Fruit fly (Drosophila melanogaster) whole organism, embryonic: ENCODE results near the gene Rtca.

Experiments used
- ATbp ChIP-seq: fragments of 200-800 bp; sonication (Bioruptor generic); optimal IDR thresholded peaks from 2 replicates; lab custom pipeline; 2017; ENCODE audit warnings: missing biosample characterization, mild to moderate bottlenecking, missing genetic modification characterization, missing genetic modification reagents
- CG10147 ChIP-seq: fragments of 200-800 bp; sonication (Bioruptor generic); optimal IDR thresholded peaks from 2 replicates; lab custom pipeline; 2019; ENCODE audit warnings: missing biosample characterization, mild to moderate bottlenecking, missing genetic modification characterization, moderate library complexity
- CG11504 ChIP-seq: fragments of 200-800 bp; sonication (Bioruptor generic); optimal IDR thresholded peaks from 3 replicates; lab custom pipeline; 2019; ENCODE audit warnings: missing biosample characterization, mild to moderate bottlenecking, missing genetic modification characterization, moderate library complexity
- CG12155 ChIP-seq: fragments of 200-800 bp; sonication (Bioruptor generic); optimal IDR thresholded peaks from 3 replicates; lab custom pipeline; 2016; ENCODE audit warnings: missing biosample characterization, missing genetic modification characterization
- CG14965 ChIP-seq: fragments of 200-800 bp; sonication (Bioruptor generic); optimal IDR thresholded peaks from 2 replicates; lab custom pipeline; 2016; ENCODE audit warnings: missing biosample characterization, missing genetic modification characterization, borderline replicate concordance
- CG15073 ChIP-seq: fragments of 200-800 bp; sonication (Bioruptor generic); optimal IDR thresholded peaks from 2 replicates; lab custom pipeline; 2016; ENCODE audit warnings: missing biosample characterization, missing genetic modification characterization
- CG1529 ChIP-seq: fragments of 200-800 bp; sonication (Bioruptor generic); optimal IDR thresholded peaks from 3 replicates; lab custom pipeline; 2018; ENCODE audit warnings: missing biosample characterization, missing genetic modification characterization
- CG17359 ChIP-seq: fragments of 200-800 bp; sonication (Bioruptor generic); optimal IDR thresholded peaks from 3 replicates; lab custom pipeline; 2018; ENCODE audit warnings: missing biosample characterization, mild to moderate bottlenecking, missing genetic modification characterization, moderate library complexity
- CG4820 ChIP-seq: fragments of 200-800 bp; sonication (Bioruptor generic); optimal IDR thresholded peaks from 3 replicates; lab custom pipeline; 2016; ENCODE audit warnings: missing biosample characterization, missing genetic modification characterization
- CG6272 ChIP-seq: fragments of 200-800 bp; sonication (Bioruptor generic); IDR thresholded peaks from 2 replicates; pipeline ENCODE4 v1.3.6; 2022; ENCODE audit warnings: missing biosample characterization, missing genetic modification characterization
- CG6765 ChIP-seq: fragments of 200-800 bp; sonication (Bioruptor generic); optimal IDR thresholded peaks from 3 replicates; lab custom pipeline; 2017; ENCODE audit warnings: missing biosample characterization, mild to moderate bottlenecking, missing genetic modification characterization
- CG6791 ChIP-seq: fragments of 200-800 bp; sonication (Bioruptor generic); IDR thresholded peaks from 3 replicates; pipeline ENCODE4 v1.3.6; 2022; ENCODE audit warnings: missing biosample characterization, missing genetic modification characterization; ENCODE audit not compliant: partially characterized antibody
- CG6813 ChIP-seq: fragments of 200-800 bp; sonication (Bioruptor generic); optimal IDR thresholded peaks from 2 replicates; lab custom pipeline; 2017; ENCODE audit warnings: missing biosample characterization, missing genetic modification characterization, mild to moderate bottlenecking, moderate library complexity, missing genetic modification reagents
- CG7987 ChIP-seq: fragments of 200-800 bp; sonication (Bioruptor generic); optimal IDR thresholded peaks from 2 replicates; lab custom pipeline; 2018; ENCODE audit warnings: missing biosample characterization, mild to moderate bottlenecking, missing genetic modification characterization, moderate library complexity
- CG8359 ChIP-seq: fragments of 200-800 bp; sonication (Bioruptor generic); optimal IDR thresholded peaks from 2 replicates; lab custom pipeline; 2017; ENCODE audit warnings: missing biosample characterization, mild to moderate bottlenecking, missing genetic modification characterization, borderline replicate concordance
- CG8478 ChIP-seq: fragments of >200 bp; optimal IDR thresholded peaks from 2 replicates; lab custom pipeline; 2018
- CG9437 ChIP-seq: fragments of 200-800 bp; sonication (Bioruptor generic); optimal IDR thresholded peaks from 2 replicates; lab custom pipeline; 2018; ENCODE audit warnings: missing biosample characterization, mild to moderate bottlenecking, missing genetic modification characterization
- CG9727 ChIP-seq: fragments of 200-800 bp; sonication (Bioruptor generic); optimal IDR thresholded peaks from 3 replicates; lab custom pipeline; 2017; ENCODE audit warnings: missing biosample characterization, mild to moderate bottlenecking, missing genetic modification characterization
- Dp ChIP-seq: fragments of 200-800 bp; sonication (Bioruptor generic); optimal IDR thresholded peaks from 2 replicates; lab custom pipeline; 2018; ENCODE audit warnings: missing biosample characterization, mild to moderate bottlenecking, missing genetic modification characterization, moderate library complexity
- Fer3 ChIP-seq: fragments of 200-800 bp; sonication (Bioruptor generic); optimal IDR thresholded peaks from 2 replicates; lab custom pipeline; 2018; ENCODE audit warnings: missing biosample characterization, mild to moderate bottlenecking, missing genetic modification characterization, moderate library complexity
- Gug ChIP-seq: fragments of 200-800 bp; sonication (Bioruptor generic); IDR thresholded peaks from 4 replicates; pipeline ENCODE4 v1.3.6; 2022; ENCODE audit warnings: missing biosample characterization, missing genetic modification characterization
- Hand ChIP-seq: fragments of 200-800 bp; sonication (Bioruptor generic); optimal IDR thresholded peaks from 2 replicates; lab custom pipeline; 2017; ENCODE audit warnings: mild to moderate bottlenecking, missing biosample characterization, missing genetic modification reagents, missing genetic modification characterization
- Hr78 ChIP-seq, 2 experiments: fragments of 200-800 bp in 1 of 2; fragments of >200 bp in 1 of 2; sonication (Bioruptor generic) in 1 of 2; optimal IDR thresholded peaks; 2 replicates each; lab custom pipeline; 2017 to 2019; ENCODE audit warnings: missing biosample characterization in 2 of 2, missing genetic modification characterization in 2 of 2, mild to moderate bottlenecking in 1 of 2, moderate library complexity in 1 of 2
- Jarid2 ChIP-seq: fragments of 200-800 bp; sonication (Bioruptor generic); optimal IDR thresholded peaks from 3 replicates; lab custom pipeline; 2017; ENCODE audit warnings: mild to moderate bottlenecking, missing biosample characterization, missing genetic modification reagents, missing genetic modification characterization
- NC2α ChIP-seq: fragments of 200-800 bp; sonication (Bioruptor generic); optimal IDR thresholded peaks from 2 replicates; lab custom pipeline; 2016; ENCODE audit warnings: missing biosample characterization, missing genetic modification characterization
- Nf-YA ChIP-seq: fragments of 200-800 bp; sonication (Bioruptor generic); IDR thresholded peaks from 2 replicates; pipeline ENCODE4 v1.3.6; 2022; ENCODE audit warnings: missing biosample characterization, missing genetic modification characterization
- Oaz ChIP-seq: fragments of 200-800 bp; sonication (Bioruptor generic); IDR thresholded peaks from 2 replicates; pipeline ENCODE4 v1.3.6; 2022; ENCODE audit warnings: missing biosample characterization, missing genetic modification characterization
- Xrp1 ChIP-seq: fragments of 200-800 bp; sonication (Bioruptor generic); IDR thresholded peaks from 2 replicates; pipeline ENCODE4 v1.3.6; 2022; ENCODE audit warnings: missing biosample characterization, missing genetic modification characterization
- amos ChIP-seq: fragments of 200-800 bp; sonication (Bioruptor generic); IDR thresholded peaks from 2 replicates; pipeline ENCODE4 v1.3.6; 2022; ENCODE audit warnings: missing biosample characterization, missing genetic modification characterization; ENCODE audit not compliant: partially characterized antibody
- corto ChIP-seq: fragments of 200-800 bp; sonication (Bioruptor generic); optimal IDR thresholded peaks from 2 replicates; lab custom pipeline; 2016; ENCODE audit warnings: missing biosample characterization, mild to moderate bottlenecking, missing genetic modification characterization, moderate library complexity
- dan ChIP-seq: fragments of 200-800 bp; sonication (Bioruptor generic); IDR thresholded peaks from 2 replicates; pipeline ENCODE4 v1.3.6; 2022; ENCODE audit warnings: missing biosample characterization, missing genetic modification characterization
- dm ChIP-seq: fragments of 200-800 bp; sonication (Bioruptor generic); optimal IDR thresholded peaks from 3 replicates; lab custom pipeline; 2016; ENCODE audit warnings: missing biosample characterization, missing genetic modification characterization
- dysf ChIP-seq: fragments of 200-800 bp; sonication (Bioruptor generic); IDR thresholded peaks from 3 replicates; pipeline ENCODE4 v1.3.6; 2022; ENCODE audit warnings: missing biosample characterization, missing genetic modification characterization
- hth ChIP-seq: fragments of >200 bp; optimal IDR thresholded peaks from 2 replicates; lab custom pipeline; 2017; ENCODE audit warnings: inconsistent platforms
- kni ChIP-seq: fragments of 200-800 bp; sonication (Bioruptor generic); optimal IDR thresholded peaks from 3 replicates; lab custom pipeline; 2017; ENCODE audit warnings: mild to moderate bottlenecking, missing biosample characterization, missing genetic modification reagents, missing genetic modification characterization
- maf-S ChIP-seq: fragments of 200-800 bp; sonication (Bioruptor generic); optimal IDR thresholded peaks from 2 replicates; lab custom pipeline; 2016; ENCODE audit warnings: missing biosample characterization, missing genetic modification characterization
- mirr ChIP-seq: fragments of 200-800 bp; sonication (Bioruptor generic); optimal IDR thresholded peaks from 3 replicates; lab custom pipeline; 2018; ENCODE audit warnings: missing biosample characterization, mild to moderate bottlenecking, missing genetic modification characterization
- pfk ChIP-seq: fragments of 200-800 bp; sonication (Bioruptor generic); optimal IDR thresholded peaks from 2 replicates; lab custom pipeline; 2018; ENCODE audit warnings: missing biosample characterization, mild to moderate bottlenecking, missing genetic modification characterization, moderate library complexity
- tll ChIP-seq, 2 experiments: fragments of 200-800 bp in 1 of 2; fragments of >200 bp in 1 of 2; sonication (Bioruptor generic) in 1 of 2; optimal IDR thresholded peaks; 2 replicates each; lab custom pipeline; 2017 to 2019; ENCODE audit warnings: missing biosample characterization in 2 of 2, missing genetic modification characterization in 2 of 2, mild to moderate bottlenecking in 1 of 2, moderate library complexity in 1 of 2

Gene Rtca

dm6 chrX:2041312-2041918 is 30.8 kb upstream of the Rtca start, which contains the start of gene CG4313 (continued):
- TF ChIP-seq dysf (GFP tag; lab: Robert Waterston, UW) (peak; percentile 76), NC2α (GFP tag; lab: Kevin White, UChicago) (peak; percentile 1), hth (lab: Kevin White, UChicago) (no peak), CG11504 (tag; lab: Kevin White, UChicago) (peak; percentile 73), Xrp1 (peak; percentile 67; the same call in 1 of the 2 replicates), corto (GFP tag; lab: Kevin White, UChicago) (no peak), CG15073 (GFP tag; lab: Kevin White, UChicago) (no peak), kni (GFP tag; lab: Kevin White, UChicago) (peak; percentile 21), amos (peak; percentile 83), dan (GFP tag; lab: Robert Waterston, UW) (0 out of 2 replicates have a peak, but pooled peaks have one; percentile 31), Nf-YA (GFP tag; lab: Robert Waterston, UW) (no peak), CG6791 (peak; percentile 74), ATbp (no peak), Gug (peak; percentile 77; the same call in 3 of the 4 replicates), CG9727 (GFP tag; lab: Kevin White, UChicago) (peak; percentile 70), Hand (GFP tag; lab: Kevin White, UChicago) (no peak), CG4820 (GFP tag; lab: Kevin White, UChicago) (peak; percentile 65), CG6272 (GFP tag; lab: Robert Waterston, UW) (peak; percentile 76), CG14965 (GFP tag; lab: Kevin White, UChicago) (no peak), Oaz (GFP tag; lab: Robert Waterston, UW) (peak; percentile 53; the same call in 1 of the 2 replicates), maf-S (GFP tag; lab: Kevin White, UChicago) (peak; percentile 69), CG8478 (lab: Kevin White, UChicago) (no peak), mirr (GFP tag; lab: Kevin White, UChicago) (peak; percentile 45), CG17359 (tag; lab: Kevin White, UChicago) (peak; percentile 31), CG6813 (GFP tag; lab: Kevin White, UChicago) (no peak), tll (GFP tag; optimal IDR thresholded peaks at IDR 0.05; lab: Kevin White, UChicago) (peak in 1 of 2 experiments; percentile 34), CG7987 (GFP tag; lab: Kevin White, UChicago) (peak; percentile 20), CG10147 (peak; percentile 70), CG1529 (GFP tag; lab: Kevin White, UChicago) (no peak), Fer3 (tag; lab: Kevin White, UChicago) (peak; percentile 72), Hr78 (GFP tag; optimal IDR thresholded peaks at IDR 0.05; lab: Kevin White, UChicago) (no peak), CG9437 (peak; percentile 57), CG6765 (GFP tag; lab: Kevin White, UChicago) (no peak), dm (peak; percentile 51), Jarid2 (GFP tag; lab: Kevin White, UChicago) (no peak), CG12155 (peak; percentile 61), pfk (no peak), Dp (GFP tag; lab: Kevin White, UChicago) (no peak), CG8359 (no peak)
